Worm (Caenorhabditis elegans): ENCODE results near the gene F14D7.8.
"Not testable (repeated sequence)": the region's sequence is repeated elsewhere in the genome, so short reads cannot be mapped to it uniquely, and the experiment has no call there.

The F14D7.8 gene

ce11 chrV:14306771-14307170 is 5.8 kb downstream of the F14D7.8 start, which contains the start of gene spig-4:
Gene spig-4 (minus strand): TSS chrV:14306871.
- TF ChIP-seq unc-86 (tag; optimal IDR thresholded peaks at IDR 0.05); ceh-19 (GFP tag; optimal IDR thresholded peaks at IDR 0.05); nhr-232 (tag; optimal IDR thresholded peaks at IDR 0.05): not testable (repeated sequence)

ce11 chrV:14301076-14301475 is 11.5 kb downstream of the F14D7.8 start, which contains the start of gene F14D7.6:
Gene F14D7.6 (plus strand): TSS chrV:14301413.
- TF ChIP-seq pat-9 (tag; optimal IDR thresholded peaks at IDR 0.05) (no peak), ceh-14 (tag; optimal IDR thresholded peaks at IDR 0.05) (no peak), ahr-1 (tag; optimal IDR thresholded peaks at IDR 0.05) (no peak), odd-2 (tag; optimal IDR thresholded peaks at IDR 0.05) (no peak), elt-2 (tag; optimal IDR thresholded peaks at IDR 0.05) (peak; percentile 21)

ce11 chrV:14299569-14300064 is 13.0 kb downstream of the F14D7.8 start, which contains the start of the genes spig-3 and F14D7.12:
Gene spig-3 (minus strand): TSS chrV:14299669.
Gene F14D7.12 (plus strand): TSS chrV:14300014.
- no peak for TF ChIP-seq pros-1 (tag; optimal IDR thresholded peaks at IDR 0.05)
- TF ChIP-seq F13H6.1 (tag; optimal IDR thresholded peaks at IDR 0.05), result no peak
- no peak for TF ChIP-seq hlh-15 (tag; optimal IDR thresholded peaks at IDR 0.05)
- TF ChIP-seq ceh-18 (tag; optimal IDR thresholded peaks at IDR 0.05), result no peak
- no peak for TF ChIP-seq sdc-2 (tag; optimal IDR thresholded peaks at IDR 0.05)

- no peak for TF ChIP-seq pros-1 (tag; optimal IDR thresholded peaks at IDR 0.05)
- no peak for TF ChIP-seq hlh-30 (tag; optimal IDR thresholded peaks at IDR 0.05; ENCODE audit: insufficient read depth)
- no peak for TF ChIP-seq unc-55 (GFP tag; optimal IDR thresholded peaks at IDR 0.05)
- TF ChIP-seq pha-2 (tag; optimal IDR thresholded peaks at IDR 0.05), result no peak
- TF ChIP-seq unc-86 (tag; optimal IDR thresholded peaks at IDR 0.05), result no peak
- TF ChIP-seq odd-2 (tag; optimal IDR thresholded peaks at IDR 0.05), result no peak
- no peak for TF ChIP-seq pat-9 (tag; optimal IDR thresholded peaks at IDR 0.05)
- TF ChIP-seq lin-11 (tag; optimal IDR thresholded peaks at IDR 0.05), result no peak
- TF ChIP-seq eyg-1 (tag; optimal IDR thresholded peaks at IDR 0.05), result no peak
- no peak for TF ChIP-seq mec-3 (tag; optimal IDR thresholded peaks at IDR 0.05; ENCODE audit: borderline replicate concordance)
These were observed 16.1 kb downstream of the F14D7.8 start, which contains the start of gene F14D7.3 for ce11 chrV:14296499-14296898. Gene F14D7.3 (plus strand): TSS chrV:14296799.

- no peak for TF ChIP-seq F13H6.1 (tag; optimal IDR thresholded peaks at IDR 0.05)
- TF ChIP-seq pqm-1 (tag; optimal IDR thresholded peaks at IDR 0.05), result no peak
- TF ChIP-seq ahr-1 (tag; optimal IDR thresholded peaks at IDR 0.05), result no peak
- no peak for TF ChIP-seq dmd-4 (tag; optimal IDR thresholded peaks at IDR 0.05; ENCODE audit: borderline replicate concordance)
- TF ChIP-seq pros-1 (tag; optimal IDR thresholded peaks at IDR 0.05), result no peak
- no peak for TF ChIP-seq elt-4 (tag; optimal IDR thresholded peaks at IDR 0.05)
- no peak for TF ChIP-seq mec-3 (tag; optimal IDR thresholded peaks at IDR 0.05; ENCODE audit: borderline replicate concordance)
- TF ChIP-seq fkh-10 (GFP tag; optimal IDR thresholded peaks at IDR 0.05), result no peak
- TF ChIP-seq pha-4 (tag; optimal IDR thresholded peaks at IDR 0.05), result no peak
- TF ChIP-seq lin-11 (tag; optimal IDR thresholded peaks at IDR 0.05), result no peak
These were observed 18.2 kb downstream of the F14D7.8 start, which contains the start of gene F14D7.9 for ce11 chrV:14294396-14294795. Gene F14D7.9 (plus strand): TSS chrV:14294696.

- TF ChIP-seq Y22D7AL.16 (tag; optimal IDR thresholded peaks at IDR 0.05), result no peak
- TF ChIP-seq unc-42 (tag; optimal IDR thresholded peaks at IDR 0.05), result no peak
- no peak for TF ChIP-seq ceh-30 (tag; optimal IDR thresholded peaks at IDR 0.05)
- no peak for TF ChIP-seq ceh-2 (tag; optimal IDR thresholded peaks at IDR 0.05)
- TF ChIP-seq ref-2 (tag; optimal IDR thresholded peaks at IDR 0.05), result no peak
- TF ChIP-seq ceh-18 (tag; optimal IDR thresholded peaks at IDR 0.05), result no peak
These were observed 18.9 kb downstream of the F14D7.8 start, which contains the start of gene F14D7.2 for ce11 chrV:14293667-14294194. Gene F14D7.2 (minus strand): TSS chrV:14293717.
